Fruit fly (Drosophila melanogaster) whole organism, embryonic: ENCODE measurements around the gene PGRP-LE.

Source experiments
- BEAF-32 ChIP-seq: fragments of 200-800 bp; sonication (Bioruptor generic); optimal IDR thresholded peaks from 3 replicates; lab custom pipeline; 2017; ENCODE audit warnings: missing biosample characterization, missing genetic modification characterization, mild to moderate bottlenecking, moderate library complexity, missing genetic modification reagents
- Bgb ChIP-seq: fragments of 200-800 bp; sonication (Bioruptor generic); IDR thresholded peaks from 2 replicates; pipeline ENCODE4 v1.3.6; 2022; ENCODE audit warnings: missing biosample characterization, missing genetic modification characterization; ENCODE audit not compliant: partially characterized antibody
- CG10543 ChIP-seq: fragments of 200-800 bp; sonication (Bioruptor generic); optimal IDR thresholded peaks from 3 replicates; lab custom pipeline; 2017; ENCODE audit warnings: missing biosample characterization, mild to moderate bottlenecking, missing genetic modification characterization, moderate library complexity
- CG10979 ChIP-seq: fragments of 200-800 bp; sonication (Bioruptor generic); optimal IDR thresholded peaks from 2 replicates; lab custom pipeline; 2018; ENCODE audit warnings: missing biosample characterization, mild to moderate bottlenecking, missing genetic modification characterization, moderate library complexity
- CG14667 ChIP-seq: fragments of 200-800 bp; sonication (Bioruptor generic); IDR thresholded peaks from 2 replicates; pipeline ENCODE4 v1.3.6; 2022; ENCODE audit warnings: missing biosample characterization, missing genetic modification characterization
- CG15479 ChIP-seq: fragments of 200-800 bp; sonication (Bioruptor generic); optimal IDR thresholded peaks from 3 replicates; lab custom pipeline; 2019; ENCODE audit warnings: missing biosample characterization, mild to moderate bottlenecking, missing genetic modification characterization, moderate library complexity
- CG1832 ChIP-seq: fragments of 200-800 bp; sonication (Bioruptor generic); optimal IDR thresholded peaks from 2 replicates; lab custom pipeline; 2017; ENCODE audit warnings: missing biosample characterization, mild to moderate bottlenecking, missing genetic modification characterization, inconsistent platforms
- CG2202 ChIP-seq: fragments of 200-800 bp; sonication (Bioruptor generic); optimal IDR thresholded peaks from 2 replicates; lab custom pipeline; 2018; ENCODE audit warnings: missing biosample characterization, mild to moderate bottlenecking, missing genetic modification characterization
- CG2875 ChIP-seq: fragments of 200-800 bp; sonication (Bioruptor generic); optimal IDR thresholded peaks from 2 replicates; lab custom pipeline; 2017; ENCODE audit warnings: missing biosample characterization, mild to moderate bottlenecking, missing genetic modification characterization, missing genetic modification reagents
- CG3065 ChIP-seq: fragments of 200-800 bp; sonication (Bioruptor generic); optimal IDR thresholded peaks from 2 replicates; lab custom pipeline; 2016; ENCODE audit warnings: missing biosample characterization, missing genetic modification characterization
- CG4617 ChIP-seq: fragments of 200-800 bp; sonication (Bioruptor generic); optimal IDR thresholded peaks from 3 replicates; lab custom pipeline; 2016; ENCODE audit warnings: missing biosample characterization, missing genetic modification characterization, borderline replicate concordance
- CG7928 ChIP-seq: fragments of 200-800 bp; sonication (Bioruptor generic); optimal IDR thresholded peaks from 2 replicates; lab custom pipeline; 2017; ENCODE audit warnings: missing biosample characterization, mild to moderate bottlenecking, missing genetic modification characterization
- CG9437 ChIP-seq: fragments of 200-800 bp; sonication (Bioruptor generic); optimal IDR thresholded peaks from 2 replicates; lab custom pipeline; 2018; ENCODE audit warnings: missing biosample characterization, mild to moderate bottlenecking, missing genetic modification characterization
- Chrac-16 ChIP-seq: fragments of 200-800 bp; sonication (Bioruptor generic); optimal IDR thresholded peaks from 3 replicates; lab custom pipeline; 2016; ENCODE audit warnings: missing biosample characterization, missing genetic modification characterization
- Doc3 ChIP-seq: fragments of 200-800 bp; sonication (Bioruptor generic); IDR thresholded peaks from 3 replicates; pipeline ENCODE4 v1.3.6; 2022; ENCODE audit warnings: missing biosample characterization, missing genetic modification characterization; ENCODE audit not compliant: partially characterized antibody
- Dp ChIP-seq: fragments of 200-800 bp; sonication (Bioruptor generic); optimal IDR thresholded peaks from 2 replicates; lab custom pipeline; 2018; ENCODE audit warnings: missing biosample characterization, mild to moderate bottlenecking, missing genetic modification characterization, moderate library complexity
- Elba2 ChIP-seq: fragments of 200-800 bp; sonication (Bioruptor generic); optimal IDR thresholded peaks from 3 replicates; lab custom pipeline; 2016; ENCODE audit warnings: missing biosample characterization, missing genetic modification characterization
- HLH4C ChIP-seq: fragments of 200-800 bp; sonication (Bioruptor generic); IDR thresholded peaks from 3 replicates; pipeline ENCODE4 v1.3.6; 2022; ENCODE audit warnings: missing biosample characterization, missing genetic modification characterization; ENCODE audit not compliant: partially characterized antibody
- HLH54F ChIP-seq: fragments of 200-800 bp; sonication (Bioruptor generic); optimal IDR thresholded peaks from 3 replicates; lab custom pipeline; 2016; ENCODE audit warnings: missing biosample characterization, missing genetic modification characterization
- Mrtf ChIP-seq: fragments of 200-800 bp; sonication (Bioruptor generic); IDR thresholded peaks from 3 replicates; pipeline ENCODE4 v1.3.6; 2022; ENCODE audit warnings: missing biosample characterization, missing genetic modification characterization
- Neu2 ChIP-seq: fragments of 200-800 bp; sonication (Bioruptor generic); optimal IDR thresholded peaks from 3 replicates; lab custom pipeline; 2016; ENCODE audit warnings: missing biosample characterization, missing genetic modification characterization, borderline replicate concordance
- Ravus ChIP-seq: fragments of 200-800 bp; sonication (Bioruptor generic); IDR thresholded peaks from 2 replicates; pipeline ENCODE4 v1.3.6; 2022; ENCODE audit warnings: missing biosample characterization, missing genetic modification characterization
- Sox100B ChIP-seq: fragments of 200-800 bp; sonication (Bioruptor generic); optimal IDR thresholded peaks from 3 replicates; lab custom pipeline; 2018; ENCODE audit warnings: missing biosample characterization, mild to moderate bottlenecking, missing genetic modification characterization
- Sox102F ChIP-seq: fragments of 200-800 bp; sonication (Bioruptor generic); optimal IDR thresholded peaks from 2 replicates; lab custom pipeline; 2018; ENCODE audit warnings: missing biosample characterization, mild to moderate bottlenecking, missing genetic modification characterization, moderate library complexity
- Sry-β ChIP-seq: fragments of 200-800 bp; sonication (Bioruptor generic); optimal IDR thresholded peaks from 2 replicates; lab custom pipeline; 2018; ENCODE audit warnings: missing biosample characterization, mild to moderate bottlenecking, missing genetic modification characterization, moderate library complexity
- amos ChIP-seq: fragments of 200-800 bp; sonication (Bioruptor generic); IDR thresholded peaks from 2 replicates; pipeline ENCODE4 v1.3.6; 2022; ENCODE audit warnings: missing biosample characterization, missing genetic modification characterization; ENCODE audit not compliant: partially characterized antibody
- bbx ChIP-seq: fragments of 200-800 bp; sonication (Bioruptor generic); IDR thresholded peaks from 2 replicates; pipeline ENCODE4 v1.3.6; 2022; ENCODE audit warnings: missing biosample characterization, missing genetic modification characterization; ENCODE audit not compliant: partially characterized antibody
- bigmax ChIP-seq: fragments of 200-800 bp; sonication (Bioruptor generic); optimal IDR thresholded peaks from 2 replicates; lab custom pipeline; 2018; ENCODE audit warnings: missing biosample characterization, mild to moderate bottlenecking, missing genetic modification characterization
- br ChIP-seq: fragments of >200 bp; optimal IDR thresholded peaks from 2 replicates; lab custom pipeline; 2017
- cato ChIP-seq: fragments of 200-800 bp; sonication (Bioruptor generic); optimal IDR thresholded peaks from 2 replicates; lab custom pipeline; 2016; ENCODE audit warnings: missing biosample characterization, missing genetic modification characterization, borderline replicate concordance
- chm ChIP-seq: fragments of 200-800 bp; sonication (Bioruptor generic); IDR thresholded peaks from 2 replicates; pipeline ENCODE4 v1.3.6; 2022; ENCODE audit warnings: missing biosample characterization, missing genetic modification characterization
- cwo ChIP-seq: fragments of 200-800 bp; sonication (Bioruptor generic); optimal IDR thresholded peaks from 3 replicates; lab custom pipeline; 2017; ENCODE audit warnings: missing biosample characterization, missing genetic modification characterization, mild to moderate bottlenecking, moderate library complexity, missing genetic modification reagents
- danr ChIP-seq: fragments of 200-800 bp; sonication (Bioruptor generic); IDR thresholded peaks from 2 replicates; pipeline ENCODE4 v1.3.6; 2022; ENCODE audit warnings: missing biosample characterization, missing genetic modification characterization
- dm ChIP-seq: fragments of 200-800 bp; sonication (Bioruptor generic); optimal IDR thresholded peaks from 3 replicates; lab custom pipeline; 2016; ENCODE audit warnings: missing biosample characterization, missing genetic modification characterization
- esg ChIP-seq: fragments of 200-800 bp; sonication (Bioruptor generic); conservative IDR thresholded peaks from 2 replicates; pipeline ENCODE4 v1.3.6; 2022; ENCODE audit warnings: missing biosample characterization, missing genetic modification characterization
- gem ChIP-seq: fragments of 200-800 bp; sonication (Bioruptor generic); optimal IDR thresholded peaks from 2 replicates; lab custom pipeline; 2019; ENCODE audit warnings: missing biosample characterization, mild to moderate bottlenecking, missing genetic modification characterization, moderate library complexity
- gt ChIP-seq: fragments of 200-800 bp; sonication (Bioruptor generic); IDR thresholded peaks from 2 replicates; pipeline ENCODE4 v1.3.6; 2022; ENCODE audit warnings: missing biosample characterization, missing genetic modification characterization
- hbn ChIP-seq: fragments of 200-800 bp; sonication (Bioruptor generic); IDR thresholded peaks from 2 replicates; pipeline ENCODE4 v1.3.6; 2022; ENCODE audit warnings: missing biosample characterization, missing genetic modification characterization; ENCODE audit not compliant: partially characterized antibody
- ind ChIP-seq: fragments of 200-800 bp; sonication (Bioruptor generic); optimal IDR thresholded peaks from 3 replicates; lab custom pipeline; 2016; ENCODE audit warnings: missing biosample characterization, missing genetic modification characterization
- kni ChIP-seq: fragments of 200-800 bp; sonication (Bioruptor generic); optimal IDR thresholded peaks from 3 replicates; lab custom pipeline; 2017; ENCODE audit warnings: mild to moderate bottlenecking, missing biosample characterization, missing genetic modification reagents, missing genetic modification characterization
- lilli ChIP-seq: fragments of 200-800 bp; sonication (Bioruptor generic); optimal IDR thresholded peaks from 3 replicates; lab custom pipeline; 2016; ENCODE audit warnings: missing biosample characterization, missing genetic modification characterization
- nau ChIP-seq: fragments of 200-800 bp; sonication (Bioruptor generic); optimal IDR thresholded peaks from 3 replicates; lab custom pipeline; 2017; ENCODE audit warnings: missing biosample characterization, mild to moderate bottlenecking, missing genetic modification characterization, missing genetic modification reagents
- org-1 ChIP-seq: fragments of 200-800 bp; sonication (Bioruptor generic); optimal IDR thresholded peaks from 2 replicates; lab custom pipeline; 2017; ENCODE audit warnings: missing biosample characterization, missing genetic modification characterization
- pb ChIP-seq: fragments of 200-800 bp; sonication (Bioruptor generic); optimal IDR thresholded peaks from 3 replicates; lab custom pipeline; 2016; ENCODE audit warnings: missing biosample characterization, missing genetic modification characterization
- schlank ChIP-seq: fragments of 200-800 bp; sonication (Bioruptor generic); optimal IDR thresholded peaks from 2 replicates; lab custom pipeline; 2018; ENCODE audit warnings: missing biosample characterization, mild to moderate bottlenecking, missing genetic modification characterization
- sens ChIP-seq: fragments of 200-800 bp; sonication (Bioruptor generic); peaks from one replicate; lab custom pipeline; 2016; ENCODE audit warnings: missing biosample characterization, missing genetic modification characterization
- stc ChIP-seq: fragments of 200-800 bp; sonication (Bioruptor generic); IDR thresholded peaks from 2 replicates; pipeline ENCODE4 v1.3.6; 2022; ENCODE audit warnings: missing biosample characterization, missing genetic modification characterization
- tll ChIP-seq, 2 experiments: fragments of 200-800 bp in 1 of 2; fragments of >200 bp in 1 of 2; sonication (Bioruptor generic) in 1 of 2; optimal IDR thresholded peaks; 2 replicates each; lab custom pipeline; 2017 to 2019; ENCODE audit warnings: missing biosample characterization in 2 of 2, missing genetic modification characterization in 2 of 2, mild to moderate bottlenecking in 1 of 2, moderate library complexity in 1 of 2
- trem ChIP-seq: fragments of 200-800 bp; optimal IDR thresholded peaks from 3 replicates; lab custom pipeline; 2019; ENCODE audit warnings: missing biosample characterization, mild to moderate bottlenecking, missing genetic modification characterization, moderate library complexity
- unc-4 ChIP-seq: fragments of 200-800 bp; sonication (Bioruptor generic); IDR thresholded peaks from 2 replicates; pipeline ENCODE4 v1.3.6; 2022; ENCODE audit warnings: missing biosample characterization, missing genetic modification characterization; ENCODE audit not compliant: partially characterized antibody

Gene PGRP-LE

DNA sequence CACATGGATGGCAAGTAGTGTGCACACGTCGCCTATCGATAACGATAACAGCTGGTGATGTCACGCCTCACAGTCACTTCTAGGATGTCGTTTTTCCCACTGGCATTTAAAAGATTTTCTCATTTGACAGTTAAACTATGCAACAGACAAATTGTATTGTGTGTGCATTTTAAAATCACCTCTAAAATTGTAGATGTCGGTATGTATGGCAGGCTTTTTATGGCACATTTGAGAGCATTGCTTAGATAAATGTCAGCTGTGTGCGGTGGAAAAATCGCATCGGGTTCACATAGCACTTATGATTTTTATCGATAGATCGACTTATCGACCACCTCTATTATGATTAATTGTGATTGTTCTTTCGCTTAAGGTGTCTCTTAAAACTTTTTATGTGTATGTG, 40.5 kb upstream of the PGRP-LE start, which contains the start of the genes ArgRS and CG8578 (continued):
- TF ChIP-seq CG10543 (GFP tag; lab: Kevin White, UChicago) (no peak), CG3065 (GFP tag; lab: Kevin White, UChicago) (no peak), Neu2 (GFP tag; lab: Kevin White, UChicago) (no peak), Sox100B (GFP tag; lab: Kevin White, UChicago) (no peak), gem (tag; lab: Kevin White, UChicago) (peak; percentile 53), CG1832 (no peak), CG2875 (GFP tag; lab: Kevin White, UChicago) (no peak), HLH4C (GFP tag; lab: Robert Waterston, UW) (peak; percentile 90), chm (GFP tag; lab: Robert Waterston, UW) (no peak), BEAF-32 (peak; percentile 93), CG7928 (GFP tag; lab: Kevin White, UChicago) (no peak), CG4617 (GFP tag; lab: Kevin White, UChicago) (peak; percentile 26), Mrtf (GFP tag; lab: Robert Waterston, UW) (no peak), trem (peak; percentile 40), pb (peak; percentile 54), bbx (GFP tag; lab: Robert Waterston, UW) (peak; percentile 65), Elba2 (GFP tag; lab: Kevin White, UChicago) (no peak), Sox102F (GFP tag; lab: Kevin White, UChicago) (no peak), CG15479 (no peak), HLH54F (GFP tag; lab: Kevin White, UChicago) (peak; percentile 57), Dp (GFP tag; lab: Kevin White, UChicago) (peak; percentile 22), br (lab: Kevin White, UChicago) (no peak), ind (GFP tag; lab: Kevin White, UChicago) (peak; percentile 28), kni (GFP tag; lab: Kevin White, UChicago) (no peak), org-1 (GFP tag; lab: Kevin White, UChicago) (no peak), cato (GFP tag; lab: Kevin White, UChicago) (no peak), hbn (GFP tag; lab: Robert Waterston, UW) (peak; percentile 75; the same call in 1 of the 2 replicates), cwo (GFP tag; lab: Kevin White, UChicago) (no peak), lilli (GFP tag; lab: Kevin White, UChicago) (peak; percentile 87), nau (no peak), Ravus (GFP tag; lab: Robert Waterston, UW) (no peak), sens (GFP tag; lab: Kevin White, UChicago) (peak; percentile 96), danr (GFP tag; lab: Robert Waterston, UW) (no peak), stc (GFP tag; lab: Robert Waterston, UW) (peak; percentile 60; the same call in 1 of the 2 replicates), CG2202 (no peak), CG9437 (peak; percentile 7), Chrac-16 (GFP tag; lab: Kevin White, UChicago) (peak; percentile 27), Sry-β (peak; percentile 28), dm (GFP tag; lab: Kevin White, UChicago) (peak; percentile 83), schlank (tag; lab: Kevin White, UChicago) (peak; percentile 26), tll (GFP tag; optimal IDR thresholded peaks at IDR 0.05; lab: Kevin White, UChicago) (peak; percentile 72 to 94), esg (GFP tag; lab: Robert Waterston, UW) (no peak), gt (no peak), amos (GFP tag; lab: Robert Waterston, UW) (peak; percentile 72; the same call in 1 of the 2 replicates), CG14667 (no peak; the same call in 1 of the 2 replicates), bigmax (GFP tag; lab: Kevin White, UChicago) (no peak), Doc3 (GFP tag; lab: Robert Waterston, UW) (peak; percentile 61), Bgb (GFP tag; lab: Robert Waterston, UW) (peak; percentile 71), CG10979 (tag; lab: Kevin White, UChicago) (peak; percentile 21), unc-4 (GFP tag; lab: Robert Waterston, UW) (peak; percentile 79)
